Worm (Caenorhabditis elegans) whole organism, early embryonic: Measurements from ENCODE around the gene M03C11.9.

Experiments
- B0310.2 ChIP-seq: sonication (generic microtip); optimal IDR thresholded peaks from 2 replicates; lab custom pipeline; 2016; ENCODE audit warnings: mild to moderate bottlenecking, missing genetic modification characterization, missing compliant biosample characterization
- F13C5.2 ChIP-seq: sonication (generic microtip); optimal IDR thresholded peaks from 2 replicates; lab custom pipeline; 2017; ENCODE audit warnings: mild to moderate bottlenecking, missing genetic modification characterization, inconsistent platforms, missing compliant biosample characterization
- aly-1 ChIP-seq: sonication (generic microtip); optimal IDR thresholded peaks from 2 replicates; lab custom pipeline; 2016; ENCODE audit warnings: missing genetic modification characterization, missing compliant biosample characterization
- ama-1 ChIP-seq: fragments of 150-350 bp; optimal IDR thresholded peaks from 2 replicates; lab custom pipeline; 2014
- ceh-13 ChIP-seq: fragments of 200-800 bp; sonication (Bioruptor generic); optimal IDR thresholded peaks from 2 replicates; lab custom pipeline; 2018; ENCODE audit warnings: mild to moderate bottlenecking, missing genetic modification characterization, missing compliant biosample characterization
- ceh-36 ChIP-seq: sonication (generic microtip); optimal IDR thresholded peaks from 2 replicates; lab custom pipeline; 2016; ENCODE audit warnings: missing genetic modification characterization, inconsistent platforms, missing compliant biosample characterization
- ets-7 ChIP-seq: sonication (generic microtip); optimal IDR thresholded peaks from 2 replicates; lab custom pipeline; 2016; ENCODE audit warnings: missing genotype, missing genetic modification characterization, missing compliant biosample characterization
- flt-1 ChIP-seq: fragments of 200-800 bp; sonication (Bioruptor generic); IDR thresholded peaks from 2 replicates; pipeline ENCODE4 v1.3.6; 2022; ENCODE audit warnings: missing genetic modification characterization, missing compliant biosample characterization
- hmbx-1 ChIP-seq: sonication (generic microtip); optimal IDR thresholded peaks from 2 replicates; lab custom pipeline; 2016; ENCODE audit warnings: mild to moderate bottlenecking, missing genetic modification characterization, missing compliant biosample characterization
- hmg-4 ChIP-seq: fragments of 200-800 bp; sonication (Bioruptor generic); optimal IDR thresholded peaks from 2 replicates; lab custom pipeline; 2018; ENCODE audit warnings: mild to moderate bottlenecking, missing genetic modification characterization, missing compliant biosample characterization
- hnd-1 ChIP-seq: sonication (generic microtip); optimal IDR thresholded peaks from 2 replicates; lab custom pipeline; 2016; ENCODE audit warnings: missing genetic modification characterization, missing compliant biosample characterization
- pes-1 ChIP-seq: fragments of 200-800 bp; sonication (Bioruptor generic); IDR thresholded peaks from 2 replicates; pipeline ENCODE4 v1.3.6; 2022; ENCODE audit warnings: missing genetic modification reagents, missing genetic modification characterization, missing compliant biosample characterization
- scrt-1 ChIP-seq: fragments of 200-800 bp; sonication (Bioruptor generic); IDR thresholded peaks from 2 replicates; pipeline ENCODE4 v1.3.6; 2022; ENCODE audit warnings: missing genetic modification characterization, missing compliant biosample characterization
- sea-1 ChIP-seq: fragments of 200-800 bp; sonication (Bioruptor generic); conservative IDR thresholded peaks from 2 replicates; pipeline ENCODE4 v1.3.6; 2022; ENCODE audit warnings: missing genetic modification characterization, missing compliant biosample characterization
- tbx-11 ChIP-seq: fragments of 200-800 bp; sonication (Bioruptor generic); IDR thresholded peaks from 2 replicates; pipeline ENCODE4 v1.3.6; 2022; ENCODE audit warnings: missing genetic modification characterization, missing compliant biosample characterization
- tbx-37 ChIP-seq: fragments of 200-800 bp; sonication (Bioruptor generic); conservative IDR thresholded peaks from 2 replicates; pipeline ENCODE4 v1.3.6; 2022; ENCODE audit warnings: missing genetic modification reagents, missing genetic modification characterization, missing compliant biosample characterization
- tra-4 ChIP-seq: sonication (generic microtip); optimal IDR thresholded peaks from 2 replicates; lab custom pipeline; 2017; ENCODE audit warnings: missing genetic modification characterization, missing compliant biosample characterization

M03C11.9 gene

DNA sequence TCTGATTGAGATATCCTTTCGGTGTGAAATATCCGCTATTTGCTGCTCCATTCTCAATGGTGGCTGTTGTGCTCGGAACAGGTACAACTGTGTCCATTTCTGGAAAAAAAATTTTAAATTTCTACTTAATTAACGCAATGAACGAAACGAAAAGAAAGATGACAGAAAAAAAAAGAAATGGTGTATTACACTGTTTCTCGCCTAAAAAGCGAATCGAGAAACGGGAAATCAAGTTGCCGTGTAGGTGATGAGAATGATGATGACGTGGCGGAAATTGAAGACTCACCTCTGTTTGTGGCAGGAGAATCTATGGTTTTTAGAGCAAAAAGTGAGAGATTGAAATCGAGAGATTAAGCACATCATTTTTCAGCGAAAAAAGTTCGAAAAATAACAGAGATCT lies 5.1 kb downstream of the M03C11.9 start, which contains the start of gene C38H2.3:
TSS of gene C38H2.3 (minus strand) at position 101 of the 400 bp plus-strand sequence.
- no peak for TF ChIP-seq tbx-37 (GFP tag; lab: Robert Waterston, UW)
- no peak for TF ChIP-seq B0310.2 (tag; lab: Kevin White, UChicago)
- TF ChIP-seq pes-1 (GFP tag; lab: Robert Waterston, UW), result no peak
- no peak for TF ChIP-seq hmg-4 (GFP tag; lab: Kevin White, UChicago)
- TF ChIP-seq ceh-13 (GFP tag; lab: Kevin White, UChicago), result no peak
- TF ChIP-seq tbx-11, result no peak
- no peak for TF ChIP-seq scrt-1 (GFP tag; lab: Robert Waterston, UW)
- no peak for TF ChIP-seq F13C5.2 (tag; lab: Kevin White, UChicago)
- no peak for TF ChIP-seq hnd-1 (tag; lab: Kevin White, UChicago)
- TF ChIP-seq tra-4 (tag; lab: Kevin White, UChicago), result no peak
- no peak for TF ChIP-seq ceh-36 (tag; lab: Kevin White, UChicago)
- TF ChIP-seq sea-1 (GFP tag; lab: Robert Waterston, UW), result no peak
- TF ChIP-seq ama-1 (lab: Kevin White, UChicago), result no peak
- TF ChIP-seq aly-1, result no peak
- no peak for TF ChIP-seq ets-7 (tag; lab: Kevin White, UChicago)
- TF ChIP-seq flt-1 (GFP tag; lab: Robert Waterston, UW), result no peak
- TF ChIP-seq hmbx-1 (tag; lab: Kevin White, UChicago), result no peak

DNA sequence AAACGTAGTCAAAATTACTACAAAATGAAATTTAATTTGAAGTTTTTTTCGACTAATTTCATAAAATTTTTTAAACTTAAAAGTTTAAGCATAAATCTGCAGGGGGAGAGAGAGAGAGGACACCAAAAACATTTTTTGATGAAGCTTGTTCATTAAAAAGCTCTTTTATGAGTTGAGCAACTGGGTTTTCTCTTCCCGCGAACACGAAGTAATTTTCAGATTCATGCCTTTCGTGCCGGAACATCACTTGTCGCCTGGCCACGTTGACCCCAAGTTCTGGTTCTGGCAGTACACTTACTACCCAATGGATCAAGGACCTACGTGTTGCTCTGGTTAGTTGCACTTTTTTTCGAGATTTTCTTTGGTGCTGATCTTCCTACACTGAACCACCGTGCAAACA lies 7.7 kb downstream of the M03C11.9 start:
- TF ChIP-seq aly-1 (no peak), pes-1 (GFP tag; lab: Robert Waterston, UW) (no peak), B0310.2 (tag; lab: Kevin White, UChicago) (no peak), sea-1 (GFP tag; lab: Robert Waterston, UW) (no peak), hnd-1 (tag; lab: Kevin White, UChicago) (no peak), tbx-37 (GFP tag; lab: Robert Waterston, UW) (no peak), ceh-13 (GFP tag; lab: Kevin White, UChicago) (no peak), hmg-4 (GFP tag; lab: Kevin White, UChicago) (no peak), tra-4 (tag; lab: Kevin White, UChicago) (no peak), ets-7 (tag; lab: Kevin White, UChicago) (no peak), ama-1 (lab: Kevin White, UChicago) (no peak), F13C5.2 (tag; lab: Kevin White, UChicago) (no peak), scrt-1 (GFP tag; lab: Robert Waterston, UW) (no peak), hmbx-1 (tag; lab: Kevin White, UChicago) (no peak), tbx-11 (no peak), flt-1 (GFP tag; lab: Robert Waterston, UW) (no peak), ceh-36 (tag; lab: Kevin White, UChicago) (no peak)

DNA sequence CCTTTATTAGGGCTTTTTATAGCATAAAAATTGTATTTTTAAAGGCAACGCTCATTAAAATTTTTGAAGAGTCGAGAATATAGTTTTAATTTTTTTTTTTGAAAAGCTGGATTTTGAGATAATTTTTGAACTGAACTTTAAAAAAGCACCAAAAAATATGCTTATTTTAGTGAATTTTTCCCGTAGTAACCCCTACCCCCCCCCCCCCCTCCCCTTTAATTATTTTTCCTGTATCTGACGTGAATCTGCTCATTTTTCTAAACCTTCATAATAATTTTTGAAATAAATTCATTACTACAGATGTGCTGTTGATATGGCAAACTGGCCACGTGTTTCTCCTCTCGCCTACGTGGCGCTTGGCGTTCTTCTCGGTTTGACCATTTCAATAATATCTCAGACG lies 10.1 kb downstream of the M03C11.9 start, which contains the start of gene C38H2.2:
TSS of gene C38H2.2 (plus strand) at position 301 of the 400 bp plus-strand sequence.
- no peak for TF ChIP-seq ceh-13 (GFP tag; lab: Kevin White, UChicago)
- no peak for TF ChIP-seq tbx-37 (GFP tag; lab: Robert Waterston, UW)
- TF ChIP-seq scrt-1 (GFP tag; lab: Robert Waterston, UW), result no peak
- no peak for TF ChIP-seq hmbx-1 (tag; lab: Kevin White, UChicago)
- no peak for TF ChIP-seq tbx-11
- TF ChIP-seq pes-1 (GFP tag; lab: Robert Waterston, UW), result no peak
- no peak for TF ChIP-seq ceh-36 (tag; lab: Kevin White, UChicago)
- no peak for TF ChIP-seq sea-1 (GFP tag; lab: Robert Waterston, UW)
- TF ChIP-seq flt-1 (GFP tag; lab: Robert Waterston, UW), result no peak
- TF ChIP-seq B0310.2 (tag; lab: Kevin White, UChicago), result no peak
- no peak for TF ChIP-seq F13C5.2 (tag; lab: Kevin White, UChicago)
- no peak for TF ChIP-seq hnd-1 (tag; lab: Kevin White, UChicago)
- TF ChIP-seq ets-7 (tag; lab: Kevin White, UChicago), result no peak

DNA sequence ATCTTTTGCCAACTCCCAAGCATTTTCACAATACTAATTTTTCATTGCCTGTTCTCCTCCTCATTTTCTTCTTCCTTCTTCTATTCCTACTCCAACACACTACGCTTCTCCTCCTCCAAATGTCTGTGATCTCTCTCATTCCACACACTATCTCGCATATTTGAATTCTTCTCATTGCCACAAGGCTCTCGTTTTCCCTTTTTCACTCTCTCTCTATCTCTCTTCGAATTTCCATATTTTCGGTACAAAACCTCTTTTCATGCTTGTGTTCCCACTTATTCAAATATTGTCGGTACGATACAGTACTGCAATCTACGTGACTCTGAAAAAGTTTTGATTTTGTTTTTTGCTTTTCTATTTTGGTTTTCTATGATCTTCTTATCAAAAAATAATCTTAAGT lies 10.9 kb downstream of the M03C11.9 start:
- TF ChIP-seq ceh-13 (GFP tag; lab: Kevin White, UChicago) (no peak), tbx-11 (no peak), tbx-37 (GFP tag; lab: Robert Waterston, UW) (no peak)

DNA sequence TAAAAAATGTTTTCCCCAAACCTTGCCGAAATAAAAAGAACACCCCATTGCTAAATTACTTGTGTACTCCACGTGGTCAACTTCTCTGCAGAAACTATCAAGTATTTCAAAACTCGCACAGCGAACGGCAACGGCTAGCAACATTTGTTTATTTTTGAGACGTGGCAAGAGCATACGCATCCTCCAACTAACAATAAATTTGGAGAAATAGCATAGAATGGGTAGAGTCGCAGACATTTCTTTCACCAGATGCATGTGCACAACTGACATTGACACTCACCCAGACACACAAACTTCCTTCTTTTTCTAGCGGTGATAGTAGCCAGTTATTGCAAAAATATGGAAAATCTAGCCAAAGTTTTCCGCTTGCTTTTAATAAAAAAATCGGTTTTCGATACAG lies 11.9 kb downstream of the M03C11.9 start:
- TF ChIP-seq aly-1 (no peak), tbx-37 (GFP tag; lab: Robert Waterston, UW) (no peak), ama-1 (lab: Kevin White, UChicago) (no peak), hmg-4 (GFP tag; lab: Kevin White, UChicago) (no peak), scrt-1 (GFP tag; lab: Robert Waterston, UW) (no peak), F13C5.2 (tag; lab: Kevin White, UChicago) (no peak), hnd-1 (tag; lab: Kevin White, UChicago) (no peak), tra-4 (tag; lab: Kevin White, UChicago) (no peak)

DNA sequence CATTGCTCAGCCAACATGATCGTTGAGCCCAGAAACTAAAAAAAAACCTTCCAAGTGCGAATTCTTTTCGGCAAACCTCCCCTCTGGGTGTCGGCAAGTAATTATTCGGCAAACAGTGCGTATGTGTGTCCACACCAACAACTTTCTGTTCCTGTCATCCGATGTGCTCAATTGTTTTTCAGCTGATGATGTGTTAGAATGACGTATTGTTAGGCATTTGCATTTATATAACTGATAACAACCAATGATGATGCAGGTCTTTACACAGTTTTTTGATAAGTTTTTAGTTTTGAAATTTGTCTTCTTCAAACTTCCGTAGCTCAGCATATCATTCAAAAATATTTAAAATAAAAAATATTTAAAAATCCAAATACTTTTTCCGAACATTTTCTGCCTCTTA lies 12.6 kb downstream of the M03C11.9 start:
- TF ChIP-seq ceh-36 (tag; lab: Kevin White, UChicago) (no peak), hnd-1 (tag; lab: Kevin White, UChicago) (no peak), pes-1 (GFP tag; lab: Robert Waterston, UW) (no peak), aly-1 (no peak), ceh-13 (GFP tag; lab: Kevin White, UChicago) (no peak), F13C5.2 (tag; lab: Kevin White, UChicago) (no peak), tbx-11 (no peak), scrt-1 (GFP tag; lab: Robert Waterston, UW) (no peak), sea-1 (GFP tag; lab: Robert Waterston, UW) (no peak), tbx-37 (GFP tag; lab: Robert Waterston, UW) (no peak), ama-1 (lab: Kevin White, UChicago) (no peak)

DNA sequence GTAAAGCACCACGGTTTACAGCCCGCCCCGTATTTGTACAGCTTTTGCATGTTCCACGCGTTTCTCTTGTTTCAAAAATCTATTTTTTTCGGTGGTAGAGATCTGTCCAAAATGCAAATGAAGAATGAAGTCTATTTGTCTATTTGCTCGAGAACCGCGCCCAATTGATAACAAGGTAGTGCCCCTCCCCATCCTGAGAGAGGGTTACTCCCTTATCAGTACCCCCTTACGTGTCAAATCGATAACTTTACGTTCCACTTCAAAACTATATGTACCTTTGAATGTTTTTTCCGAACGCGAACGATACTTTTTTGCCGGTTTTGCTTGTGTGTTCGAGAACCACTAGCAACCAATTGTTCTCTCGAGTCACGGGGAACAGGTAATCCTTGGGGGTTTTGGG lies 15.5 kb downstream of the M03C11.9 start:
- TF ChIP-seq tbx-11 (no peak), ceh-13 (GFP tag; lab: Kevin White, UChicago) (no peak), hmg-4 (GFP tag; lab: Kevin White, UChicago) (no peak), aly-1 (no peak), tra-4 (tag; lab: Kevin White, UChicago) (no peak), ceh-36 (tag; lab: Kevin White, UChicago) (no peak), pes-1 (GFP tag; lab: Robert Waterston, UW) (no peak), B0310.2 (tag; lab: Kevin White, UChicago) (no peak), tbx-37 (GFP tag; lab: Robert Waterston, UW) (no peak), scrt-1 (GFP tag; lab: Robert Waterston, UW) (no peak), ets-7 (tag; lab: Kevin White, UChicago) (no peak), ama-1 (lab: Kevin White, UChicago) (no peak), F13C5.2 (tag; lab: Kevin White, UChicago) (no peak), hnd-1 (tag; lab: Kevin White, UChicago) (no peak), hmbx-1 (tag; lab: Kevin White, UChicago) (no peak), flt-1 (GFP tag; lab: Robert Waterston, UW) (no peak), sea-1 (GFP tag; lab: Robert Waterston, UW) (no peak)
